Fruit fly (Drosophila melanogaster) whole organism, pupa: ENCODE results near the gene fliI.

ENCODE experiments used
- CG10348 ChIP-seq: fragments of 200-800 bp; sonication (Bioruptor generic); IDR thresholded peaks from 2 replicates; pipeline ENCODE4 v1.3.6; 2022; ENCODE audit warnings: missing biosample characterization, missing genetic modification characterization
- CG12605 ChIP-seq: fragments of 200-800 bp; sonication (Bioruptor generic); IDR thresholded peaks from 2 replicates; pipeline ENCODE4 v1.3.6; 2022; ENCODE audit warnings: missing biosample characterization, missing genetic modification characterization
- CG13204 ChIP-seq: fragments of 200-800 bp; sonication (Bioruptor generic); optimal IDR thresholded peaks from 2 replicates; lab custom pipeline; 2018; ENCODE audit warnings: missing biosample characterization, mild to moderate bottlenecking, missing genetic modification characterization, moderate library complexity
- CG14655 ChIP-seq: fragments of 200-800 bp; sonication (Bioruptor generic); optimal IDR thresholded peaks from 3 replicates; lab custom pipeline; 2017; ENCODE audit warnings: mild to moderate bottlenecking, missing biosample characterization, missing genetic modification reagents, missing genetic modification characterization
- CG15710 ChIP-seq: fragments of 200-800 bp; sonication (Bioruptor generic); optimal IDR thresholded peaks from 2 replicates; lab custom pipeline; 2018; ENCODE audit warnings: missing biosample characterization, mild to moderate bottlenecking, missing genetic modification characterization, moderate library complexity
- CG17806 ChIP-seq: fragments of 200-800 bp; sonication (Bioruptor generic); optimal IDR thresholded peaks from 2 replicates; lab custom pipeline; 2018; ENCODE audit warnings: missing biosample characterization, mild to moderate bottlenecking, missing genetic modification characterization, moderate library complexity
- CG32121 ChIP-seq: fragments of 200-800 bp; sonication (Bioruptor generic); IDR thresholded peaks from 2 replicates; pipeline ENCODE4 v1.3.6; 2022; ENCODE audit warnings: missing biosample characterization, missing genetic modification characterization
- CG34367 ChIP-seq: fragments of 200-800 bp; sonication (Bioruptor generic); optimal IDR thresholded peaks from 2 replicates; lab custom pipeline; 2018; ENCODE audit warnings: missing biosample characterization, mild to moderate bottlenecking, missing genetic modification characterization
- CG4496 ChIP-seq: fragments of 200-800 bp; sonication (Bioruptor generic); IDR thresholded peaks from 3 replicates; pipeline ENCODE4 v1.3.6; 2022; ENCODE audit warnings: missing biosample characterization, missing genetic modification characterization
- CG8159 ChIP-seq: fragments of 200-800 bp; sonication (Bioruptor generic); optimal IDR thresholded peaks from 3 replicates; lab custom pipeline; 2018; ENCODE audit warnings: missing biosample characterization, mild to moderate bottlenecking, missing genetic modification characterization, moderate library complexity
- CG8301 ChIP-seq: fragments of 200-800 bp; sonication (Bioruptor generic); optimal IDR thresholded peaks from 2 replicates; lab custom pipeline; 2018; ENCODE audit warnings: missing biosample characterization, mild to moderate bottlenecking, missing genetic modification characterization
- CG9948 ChIP-seq: fragments of 200-800 bp; sonication (Bioruptor generic); optimal IDR thresholded peaks from 2 replicates; lab custom pipeline; 2018; ENCODE audit warnings: missing biosample characterization, mild to moderate bottlenecking, missing genetic modification characterization, moderate library complexity
- D1 ChIP-seq: fragments of 200-800 bp; sonication (Bioruptor generic); optimal IDR thresholded peaks from 2 replicates; lab custom pipeline; 2018; ENCODE audit warnings: missing biosample characterization, mild to moderate bottlenecking, missing genetic modification characterization, moderate library complexity
- EcR ChIP-seq: fragments of 200-800 bp; sonication (Bioruptor generic); optimal IDR thresholded peaks from 3 replicates; lab custom pipeline; 2019; ENCODE audit warnings: missing biosample characterization, missing genetic modification characterization, mild to moderate bottlenecking, moderate library complexity, missing genetic modification reagents
- Ets98B ChIP-seq: fragments of 200-800 bp; sonication (Bioruptor generic); IDR thresholded peaks from 2 replicates; pipeline ENCODE4 v1.3.6; 2022; ENCODE audit warnings: missing biosample characterization, missing genetic modification characterization
- Pif1A ChIP-seq: fragments of 200-800 bp; sonication (Bioruptor generic); optimal IDR thresholded peaks from 3 replicates; lab custom pipeline; 2016; ENCODE audit warnings: missing biosample characterization, missing genetic modification characterization
- Pif1B ChIP-seq: fragments of 200-800 bp; sonication (Bioruptor generic); optimal IDR thresholded peaks from 3 replicates; lab custom pipeline; 2016; ENCODE audit warnings: missing biosample characterization, missing genetic modification characterization
- Snoo ChIP-seq: fragments of 200-800 bp; sonication (Bioruptor generic); optimal IDR thresholded peaks from 3 replicates; lab custom pipeline; 2017; ENCODE audit warnings: missing biosample characterization, mild to moderate bottlenecking, missing genetic modification characterization, inconsistent platforms
- fd96Ca ChIP-seq: fragments of 200-800 bp; sonication (Bioruptor generic); IDR thresholded peaks from 3 replicates; pipeline ENCODE4 v1.3.6; 2022; ENCODE audit warnings: missing biosample characterization, missing genetic modification characterization
- gl ChIP-seq: fragments of 200-800 bp; sonication (Bioruptor generic); optimal IDR thresholded peaks from 2 replicates; lab custom pipeline; 2018; ENCODE audit warnings: missing biosample characterization, mild to moderate bottlenecking, missing genetic modification characterization
- rn ChIP-seq: fragments of 200-800 bp; sonication (Bioruptor generic); IDR thresholded peaks from 2 replicates; pipeline ENCODE4 v1.3.6; 2022; ENCODE audit warnings: missing biosample characterization, missing genetic modification characterization

Gene fliI

DNA sequence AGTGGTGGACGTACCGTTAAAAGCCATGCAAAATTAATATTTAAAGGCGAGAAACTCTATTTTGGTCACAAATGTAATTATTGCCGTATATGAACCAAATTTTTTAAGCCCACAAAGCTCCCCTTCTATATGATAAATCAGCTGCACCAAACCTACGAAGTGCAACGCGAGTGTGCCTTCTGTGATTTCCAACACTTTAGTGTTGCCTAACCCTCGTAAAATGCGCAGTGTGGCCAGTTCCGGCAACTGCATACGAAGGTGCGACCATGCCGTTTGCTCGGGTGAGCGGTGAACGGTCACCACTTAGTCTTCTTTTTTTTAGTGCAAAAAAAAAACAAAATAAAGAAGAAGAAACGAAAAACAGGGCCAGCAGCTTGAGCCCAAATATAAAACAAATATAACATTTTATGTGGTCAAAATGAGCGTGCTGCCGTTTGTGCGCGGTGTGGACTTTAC lies at the start of gene fliI, which contains the start of gene tty:
Gene fliI, plus strand, starts transcription at position 266 of the 456 bp plus-strand sequence.
Gene tty, minus strand, starts transcription at position 201 of the 456 bp plus-strand sequence.
- peak; percentile 80 for TF ChIP-seq CG17806
- TF ChIP-seq Snoo (tag; lab: Kevin White, UChicago), result peak; percentile 74
- TF ChIP-seq fd96Ca, result peak; percentile 97
- no peak for TF ChIP-seq D1
- TF ChIP-seq CG32121 (GFP tag; lab: Robert Waterston, UW), result peak; percentile 94
- peak; percentile 73 for TF ChIP-seq CG9948 (tag; lab: Kevin White, UChicago)
- TF ChIP-seq CG8159 (tag; lab: Kevin White, UChicago), result peak; percentile 85
- TF ChIP-seq CG14655 (GFP tag; lab: Kevin White, UChicago), result peak; percentile 89
- TF ChIP-seq CG13204 (GFP tag; lab: Kevin White, UChicago), result peak; percentile 92
- TF ChIP-seq CG8301 (tag; lab: Kevin White, UChicago), result peak; percentile 83
- peak; percentile 91 for TF ChIP-seq Pif1A (GFP tag; lab: Kevin White, UChicago)
- TF ChIP-seq Pif1B (GFP tag; lab: Kevin White, UChicago), result peak; percentile 87
- peak; percentile 96 for TF ChIP-seq gl (tag; lab: Kevin White, UChicago)
- peak; percentile 87 for TF ChIP-seq rn (GFP tag; lab: Robert Waterston, UW)
- TF ChIP-seq CG34367 (tag; lab: Kevin White, UChicago), result peak; percentile 91
- peak; percentile 94 for TF ChIP-seq CG12605 (GFP tag; lab: Robert Waterston, UW)
- peak; percentile 53 for TF ChIP-seq EcR (GFP tag; lab: Kevin White, UChicago)
- TF ChIP-seq Ets98B, result peak; percentile 94
- TF ChIP-seq CG10348 (GFP tag; lab: Robert Waterston, UW), result peak; percentile 81; the same call in 1 of the 2 replicates
- TF ChIP-seq CG15710, result peak; percentile 87
- peak; percentile 97 for TF ChIP-seq CG4496
- TF ChIP-seq, all 21 proteins: peak for 20

DNA sequence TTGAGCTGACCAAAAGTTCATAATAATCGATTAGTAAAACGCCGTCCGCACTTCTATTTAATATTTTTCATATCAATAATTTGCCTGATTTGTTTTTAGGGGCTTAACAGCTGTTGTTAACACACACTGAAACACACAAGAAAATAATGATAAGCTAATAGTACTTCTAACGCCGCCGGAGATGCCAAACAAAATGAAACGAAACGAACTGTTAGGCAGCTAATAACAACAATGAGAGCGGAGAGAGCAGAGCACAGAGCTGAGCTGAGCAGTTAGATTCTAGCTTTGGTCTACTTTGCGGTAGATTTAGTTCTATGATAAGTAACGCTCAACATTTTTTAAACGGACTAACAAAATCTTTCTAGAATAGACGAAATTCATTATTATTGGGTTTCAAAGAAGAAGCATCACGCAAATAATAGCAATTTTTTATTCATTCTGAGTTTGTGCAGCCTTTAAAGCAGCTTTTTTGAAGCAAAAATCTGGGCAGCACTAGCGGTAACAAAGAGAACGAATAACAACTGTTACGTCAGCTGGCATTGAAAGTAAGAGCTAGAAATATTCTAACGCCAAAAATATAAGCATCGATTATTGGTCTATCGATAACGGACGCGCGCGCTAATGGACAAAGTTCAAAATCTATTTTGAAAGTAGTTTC lies 32.9 kb upstream of the fliI start, which contains the start of gene Abca3:
Gene Abca3, minus strand, starts transcription at position 181 of the 658 bp plus-strand sequence.
- TF ChIP-seq CG34367 (tag; lab: Kevin White, UChicago), result no peak
- no peak for TF ChIP-seq Pif1A (GFP tag; lab: Kevin White, UChicago)
- peak; percentile 60 for TF ChIP-seq CG8301 (tag; lab: Kevin White, UChicago)
- 0 out of 2 replicates have a peak, but pooled peaks have one; percentile 27 for TF ChIP-seq CG32121 (GFP tag; lab: Robert Waterston, UW)
- TF ChIP-seq fd96Ca, result 0 out of 3 replicates have a peak, but pooled peaks have one; percentile 35
- TF ChIP-seq CG15710, result no peak
- no peak for TF ChIP-seq Snoo (tag; lab: Kevin White, UChicago)
- peak; percentile 57; the same call in 2 of the 3 replicates for TF ChIP-seq CG4496
- TF ChIP-seq CG14655 (GFP tag; lab: Kevin White, UChicago), result peak; percentile 53

DNA sequence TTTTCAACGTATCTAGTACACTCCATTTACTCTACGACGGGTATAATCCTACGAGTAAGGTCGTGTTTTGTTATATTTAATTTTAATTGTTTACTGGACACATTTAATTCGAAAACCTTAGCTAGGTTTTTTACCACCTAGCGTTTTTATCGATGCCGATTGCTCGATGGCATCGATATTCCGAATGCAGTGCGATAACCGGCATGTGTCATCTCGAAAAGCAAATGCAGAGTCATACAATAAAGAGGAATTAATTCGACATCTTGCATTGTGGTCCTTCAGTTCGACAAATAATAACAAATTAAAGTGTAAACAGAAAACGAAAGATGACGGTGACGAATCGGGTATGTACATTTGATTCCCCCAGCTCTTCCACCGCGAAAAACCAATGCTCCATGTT lies 23.7 kb upstream of the fliI start, which contains the start of gene Rpt6:
Gene Rpt6, plus strand, starts transcription at position 201 of the 400 bp plus-strand sequence.
- no peak for TF ChIP-seq fd96Ca
- no peak for TF ChIP-seq CG12605 (GFP tag; lab: Robert Waterston, UW)
- no peak for TF ChIP-seq Pif1B (GFP tag; lab: Kevin White, UChicago)
- no peak for TF ChIP-seq CG8159 (tag; lab: Kevin White, UChicago)
- TF ChIP-seq gl (tag; lab: Kevin White, UChicago), result no peak
- no peak for TF ChIP-seq CG32121 (GFP tag; lab: Robert Waterston, UW)
- no peak for TF ChIP-seq D1
- no peak for TF ChIP-seq EcR (GFP tag; lab: Kevin White, UChicago)
- no peak for TF ChIP-seq CG15710
- TF ChIP-seq Snoo (tag; lab: Kevin White, UChicago), result no peak
- TF ChIP-seq Pif1A (GFP tag; lab: Kevin White, UChicago), result no peak
- TF ChIP-seq, all 21 proteins: peak for 0

DNA sequence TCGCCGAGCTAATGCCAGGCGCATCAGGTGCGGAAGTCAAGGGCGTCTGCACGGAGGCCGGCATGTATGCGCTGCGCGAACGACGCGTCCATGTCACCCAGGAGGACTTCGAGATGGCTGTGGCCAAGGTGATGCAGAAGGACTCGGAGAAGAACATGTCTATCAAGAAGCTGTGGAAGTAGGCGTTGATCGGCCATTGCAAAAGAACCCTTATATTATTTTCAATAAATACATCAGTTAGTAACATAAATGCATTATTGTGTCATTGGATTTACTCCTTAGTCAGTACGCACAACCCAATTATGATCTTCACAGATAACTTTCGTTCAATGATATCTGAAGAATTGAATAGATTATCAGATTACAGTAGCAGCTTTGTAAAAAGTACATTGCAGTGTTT lies 22.1 kb upstream of the fliI start, which contains the start of gene CG1801:
Gene CG1801, minus strand, starts transcription at position 101 of the 400 bp plus-strand sequence.
- TF ChIP-seq CG4496 (no peak), CG10348 (GFP tag; lab: Robert Waterston, UW) (no peak), D1 (no peak), Ets98B (no peak), CG32121 (GFP tag; lab: Robert Waterston, UW) (no peak)

DNA sequence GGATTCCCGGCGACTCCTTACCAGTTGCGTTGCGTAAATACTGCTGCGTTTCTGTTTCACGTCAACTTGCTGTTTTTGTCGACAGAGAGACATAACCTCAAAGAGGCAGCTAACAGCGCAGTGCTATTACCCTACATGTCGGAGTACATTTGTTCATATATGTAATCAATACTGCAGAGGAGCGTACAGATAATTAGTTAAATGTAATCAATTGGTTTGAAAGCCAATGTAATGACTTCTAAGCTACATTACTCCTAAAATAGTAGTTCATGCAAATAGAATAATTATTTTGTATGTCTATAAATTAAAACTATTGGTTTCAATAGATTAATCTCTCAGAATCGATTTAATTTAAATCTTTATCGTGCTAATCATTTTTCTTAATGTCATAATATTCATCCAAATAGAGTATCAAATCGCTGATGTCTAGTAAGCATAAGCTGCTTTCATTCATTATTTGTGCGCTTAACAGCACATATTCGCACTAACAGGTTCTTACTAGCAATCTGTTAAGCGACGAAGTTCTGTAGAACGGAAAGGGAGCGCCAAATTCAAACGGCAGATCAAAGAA lies 20.3 kb upstream of the fliI start, which contains the start of the genes SLIRP1 and anox:
Gene SLIRP1, minus strand, starts transcription at position 95 of the 571 bp plus-strand sequence.
Gene anox, minus strand, starts transcription at position 95 of the 571 bp plus-strand sequence.
- TF ChIP-seq CG13204 (GFP tag; lab: Kevin White, UChicago) (no peak), fd96Ca (no peak), CG12605 (GFP tag; lab: Robert Waterston, UW) (peak; percentile 32; the same call in 1 of the 2 replicates), Pif1A (GFP tag; lab: Kevin White, UChicago) (peak; percentile 82), CG4496 (peak; percentile 81), D1 (peak; percentile 87), CG17806 (peak; percentile 83), CG9948 (tag; lab: Kevin White, UChicago) (peak; percentile 90), CG32121 (GFP tag; lab: Robert Waterston, UW) (peak; percentile 75), EcR (GFP tag; lab: Kevin White, UChicago) (peak; percentile 12), Ets98B (peak; percentile 55), gl (tag; lab: Kevin White, UChicago) (peak; percentile 70), Snoo (tag; lab: Kevin White, UChicago) (peak; percentile 88), Pif1B (GFP tag; lab: Kevin White, UChicago) (peak; percentile 67), CG8159 (tag; lab: Kevin White, UChicago) (peak; percentile 93), CG14655 (GFP tag; lab: Kevin White, UChicago) (peak; percentile 92), CG10348 (GFP tag; lab: Robert Waterston, UW) (no peak), CG8301 (tag; lab: Kevin White, UChicago) (peak; percentile 89), CG34367 (tag; lab: Kevin White, UChicago) (peak; percentile 86), rn (GFP tag; lab: Robert Waterston, UW) (0 out of 2 replicates have a peak, but pooled peaks have one; percentile 26), CG15710 (peak; percentile 91)
